Fruit fly (Drosophila melanogaster) whole organism, pupa: ENCODE data around the gene dsh.

Experiments
- CG10348 ChIP-seq: fragments of 200-800 bp; sonication (Bioruptor generic); IDR thresholded peaks from 2 replicates; pipeline ENCODE4 v1.3.6; 2022; ENCODE audit warnings: missing biosample characterization, missing genetic modification characterization
- CG12605 ChIP-seq: fragments of 200-800 bp; sonication (Bioruptor generic); IDR thresholded peaks from 2 replicates; pipeline ENCODE4 v1.3.6; 2022; ENCODE audit warnings: missing biosample characterization, missing genetic modification characterization
- CG13204 ChIP-seq: fragments of 200-800 bp; sonication (Bioruptor generic); optimal IDR thresholded peaks from 2 replicates; lab custom pipeline; 2018; ENCODE audit warnings: missing biosample characterization, mild to moderate bottlenecking, missing genetic modification characterization, moderate library complexity
- CG14655 ChIP-seq: fragments of 200-800 bp; sonication (Bioruptor generic); optimal IDR thresholded peaks from 3 replicates; lab custom pipeline; 2017; ENCODE audit warnings: mild to moderate bottlenecking, missing biosample characterization, missing genetic modification reagents, missing genetic modification characterization
- CG15710 ChIP-seq: fragments of 200-800 bp; sonication (Bioruptor generic); optimal IDR thresholded peaks from 2 replicates; lab custom pipeline; 2018; ENCODE audit warnings: missing biosample characterization, mild to moderate bottlenecking, missing genetic modification characterization, moderate library complexity
- CG17806 ChIP-seq: fragments of 200-800 bp; sonication (Bioruptor generic); optimal IDR thresholded peaks from 2 replicates; lab custom pipeline; 2018; ENCODE audit warnings: missing biosample characterization, mild to moderate bottlenecking, missing genetic modification characterization, moderate library complexity
- CG32121 ChIP-seq: fragments of 200-800 bp; sonication (Bioruptor generic); IDR thresholded peaks from 2 replicates; pipeline ENCODE4 v1.3.6; 2022; ENCODE audit warnings: missing biosample characterization, missing genetic modification characterization
- CG34367 ChIP-seq: fragments of 200-800 bp; sonication (Bioruptor generic); optimal IDR thresholded peaks from 2 replicates; lab custom pipeline; 2018; ENCODE audit warnings: missing biosample characterization, mild to moderate bottlenecking, missing genetic modification characterization
- CG4496 ChIP-seq: fragments of 200-800 bp; sonication (Bioruptor generic); IDR thresholded peaks from 3 replicates; pipeline ENCODE4 v1.3.6; 2022; ENCODE audit warnings: missing biosample characterization, missing genetic modification characterization
- CG8159 ChIP-seq: fragments of 200-800 bp; sonication (Bioruptor generic); optimal IDR thresholded peaks from 3 replicates; lab custom pipeline; 2018; ENCODE audit warnings: missing biosample characterization, mild to moderate bottlenecking, missing genetic modification characterization, moderate library complexity
- CG8301 ChIP-seq: fragments of 200-800 bp; sonication (Bioruptor generic); optimal IDR thresholded peaks from 2 replicates; lab custom pipeline; 2018; ENCODE audit warnings: missing biosample characterization, mild to moderate bottlenecking, missing genetic modification characterization
- CG9948 ChIP-seq: fragments of 200-800 bp; sonication (Bioruptor generic); optimal IDR thresholded peaks from 2 replicates; lab custom pipeline; 2018; ENCODE audit warnings: missing biosample characterization, mild to moderate bottlenecking, missing genetic modification characterization, moderate library complexity
- D1 ChIP-seq: fragments of 200-800 bp; sonication (Bioruptor generic); optimal IDR thresholded peaks from 2 replicates; lab custom pipeline; 2018; ENCODE audit warnings: missing biosample characterization, mild to moderate bottlenecking, missing genetic modification characterization, moderate library complexity
- EcR ChIP-seq: fragments of 200-800 bp; sonication (Bioruptor generic); optimal IDR thresholded peaks from 3 replicates; lab custom pipeline; 2019; ENCODE audit warnings: missing biosample characterization, missing genetic modification characterization, mild to moderate bottlenecking, moderate library complexity, missing genetic modification reagents
- Ets98B ChIP-seq: fragments of 200-800 bp; sonication (Bioruptor generic); IDR thresholded peaks from 2 replicates; pipeline ENCODE4 v1.3.6; 2022; ENCODE audit warnings: missing biosample characterization, missing genetic modification characterization
- Pif1A ChIP-seq: fragments of 200-800 bp; sonication (Bioruptor generic); optimal IDR thresholded peaks from 3 replicates; lab custom pipeline; 2016; ENCODE audit warnings: missing biosample characterization, missing genetic modification characterization
- Pif1B ChIP-seq: fragments of 200-800 bp; sonication (Bioruptor generic); optimal IDR thresholded peaks from 3 replicates; lab custom pipeline; 2016; ENCODE audit warnings: missing biosample characterization, missing genetic modification characterization
- Snoo ChIP-seq: fragments of 200-800 bp; sonication (Bioruptor generic); optimal IDR thresholded peaks from 3 replicates; lab custom pipeline; 2017; ENCODE audit warnings: missing biosample characterization, mild to moderate bottlenecking, missing genetic modification characterization, inconsistent platforms
- fd96Ca ChIP-seq: fragments of 200-800 bp; sonication (Bioruptor generic); IDR thresholded peaks from 3 replicates; pipeline ENCODE4 v1.3.6; 2022; ENCODE audit warnings: missing biosample characterization, missing genetic modification characterization
- gl ChIP-seq: fragments of 200-800 bp; sonication (Bioruptor generic); optimal IDR thresholded peaks from 2 replicates; lab custom pipeline; 2018; ENCODE audit warnings: missing biosample characterization, mild to moderate bottlenecking, missing genetic modification characterization
- rn ChIP-seq: fragments of 200-800 bp; sonication (Bioruptor generic); IDR thresholded peaks from 2 replicates; pipeline ENCODE4 v1.3.6; 2022; ENCODE audit warnings: missing biosample characterization, missing genetic modification characterization

dsh gene

dm6 chrX:11340719-11341322 lies 14.9 kb upstream of the dsh start:
- TF ChIP-seq CG10348 (GFP tag; lab: Robert Waterston, UW), result no peak
- peak; percentile 50 for TF ChIP-seq CG14655
- TF ChIP-seq Snoo (tag; lab: Kevin White, UChicago), result no peak
- peak; percentile 32 for TF ChIP-seq Pif1A (GFP tag; lab: Kevin White, UChicago)
- peak; percentile 21 for TF ChIP-seq CG13204 (GFP tag; lab: Kevin White, UChicago)
- TF ChIP-seq CG17806 (tag; lab: Kevin White, UChicago), result no peak
- no peak for TF ChIP-seq rn
- TF ChIP-seq EcR, result peak; percentile 26
- TF ChIP-seq Ets98B (GFP tag; lab: Robert Waterston, UW), result no peak
- TF ChIP-seq fd96Ca (GFP tag; lab: Robert Waterston, UW), result no peak
- no peak for TF ChIP-seq CG4496 (GFP tag; lab: Robert Waterston, UW)
- peak; percentile 26 for TF ChIP-seq CG15710 (tag; lab: Kevin White, UChicago)
- no peak for TF ChIP-seq CG12605 (GFP tag; lab: Robert Waterston, UW)
- no peak for TF ChIP-seq CG32121 (GFP tag; lab: Robert Waterston, UW)
- TF ChIP-seq CG34367, result no peak
- TF ChIP-seq CG8301, result peak; percentile 4
- TF ChIP-seq CG9948 (tag; lab: Kevin White, UChicago), result peak; percentile 5
- peak; percentile 1 for TF ChIP-seq CG8159 (tag; lab: Kevin White, UChicago)
- TF ChIP-seq Pif1B (GFP tag; lab: Kevin White, UChicago), result no peak
- TF ChIP-seq D1 (tag; lab: Kevin White, UChicago), result no peak
- no peak for TF ChIP-seq gl (tag; lab: Kevin White, UChicago)
- TF ChIP-seq, all 21 proteins: peak for 8

- TF ChIP-seq CG14655, result no peak
- no peak for TF ChIP-seq gl (tag; lab: Kevin White, UChicago)
- no peak for TF ChIP-seq CG8301
- TF ChIP-seq EcR, result no peak
- TF ChIP-seq CG4496 (GFP tag; lab: Robert Waterston, UW), result peak; percentile 49; the same call in 2 of the 3 replicates
- TF ChIP-seq Snoo (tag; lab: Kevin White, UChicago), result no peak
Measured at dm6 chrX:11342168-11342567, 13.5 kb upstream of the dsh start.

dm6 chrX:11342771-11343170 lies 12.9 kb upstream of the dsh start:
- TF ChIP-seq CG9948 (tag; lab: Kevin White, UChicago), result no peak
- no peak for TF ChIP-seq CG34367
- no peak for TF ChIP-seq CG15710 (tag; lab: Kevin White, UChicago)
- no peak for TF ChIP-seq gl (tag; lab: Kevin White, UChicago)
- TF ChIP-seq CG4496 (GFP tag; lab: Robert Waterston, UW), result no peak
- TF ChIP-seq CG17806 (tag; lab: Kevin White, UChicago), result no peak
- no peak for TF ChIP-seq CG14655
- no peak for TF ChIP-seq Ets98B (GFP tag; lab: Robert Waterston, UW)
- no peak for TF ChIP-seq CG8301
- TF ChIP-seq EcR, result no peak
- TF ChIP-seq CG8159 (tag; lab: Kevin White, UChicago), result no peak
- TF ChIP-seq Pif1A (GFP tag; lab: Kevin White, UChicago), result no peak
- TF ChIP-seq Snoo (tag; lab: Kevin White, UChicago), result no peak
- no peak for TF ChIP-seq CG10348 (GFP tag; lab: Robert Waterston, UW)
- TF ChIP-seq, all 21 proteins: peak for 0

dm6 chrX:11347809-11348208 lies 7.9 kb upstream of the dsh start, which contains the start of the genes GCS1 and CG11756:
Gene GCS1 (minus strand): TSS chrX:11348001.
Gene CG11756 (plus strand): TSS chrX:11348120.
- TF ChIP-seq CG12605 (GFP tag; lab: Robert Waterston, UW), result no peak
- TF ChIP-seq gl (tag; lab: Kevin White, UChicago), result no peak
- TF ChIP-seq CG15710 (tag; lab: Kevin White, UChicago), result peak; percentile 1
- no peak for TF ChIP-seq CG4496 (GFP tag; lab: Robert Waterston, UW)
- TF ChIP-seq EcR, result no peak
- no peak for TF ChIP-seq Ets98B (GFP tag; lab: Robert Waterston, UW)
- TF ChIP-seq CG32121 (GFP tag; lab: Robert Waterston, UW), result no peak
- TF ChIP-seq CG9948 (tag; lab: Kevin White, UChicago), result no peak

DNA sequence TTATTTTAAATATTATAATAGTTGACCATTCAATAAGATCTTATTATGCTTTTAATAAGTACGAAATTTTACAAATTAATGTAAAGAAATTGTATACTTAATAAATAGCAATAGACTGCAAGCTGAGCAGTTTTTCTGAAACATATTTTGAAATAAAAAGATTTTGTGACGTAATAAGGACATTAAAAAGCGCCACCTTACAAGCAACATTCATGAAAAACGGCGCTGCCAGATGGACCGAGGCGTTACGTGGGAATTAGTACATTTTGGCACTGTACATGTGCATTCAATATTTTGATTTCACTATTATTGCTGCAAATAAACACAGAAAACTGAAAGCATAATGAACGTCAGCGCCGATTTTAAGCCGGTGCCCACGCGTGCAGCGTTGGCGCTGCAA lies 6.9 kb upstream of the dsh start, which contains the start of gene CG1738:
CG1738 (plus strand) TSS at position 221 of the 400 bp plus-strand sequence.
- TF ChIP-seq fd96Ca (GFP tag; lab: Robert Waterston, UW) (no peak), rn (no peak), CG4496 (GFP tag; lab: Robert Waterston, UW) (no peak), CG8301 (no peak)

DNA sequence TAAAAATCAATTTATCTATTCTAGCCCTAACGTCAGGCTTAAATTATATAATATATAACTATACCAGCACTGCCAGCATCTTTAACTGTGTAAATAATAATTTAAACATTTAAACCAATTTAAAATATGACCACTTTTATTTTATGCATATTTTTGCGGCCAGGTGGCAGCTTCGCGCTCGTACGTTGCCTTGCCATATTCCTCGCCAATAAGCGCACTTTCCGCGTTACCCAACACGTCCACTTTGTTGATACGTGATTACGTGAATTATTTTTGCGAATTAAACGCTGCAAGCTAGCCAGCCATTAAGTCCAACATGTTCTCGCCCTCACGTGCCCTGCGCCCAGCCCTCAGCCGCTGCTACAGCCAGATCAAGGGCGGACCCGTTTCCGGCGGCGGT lies 5.9 kb upstream of the dsh start, which contains the start of gene NdufV3:
NdufV3 (plus strand) TSS at position 219 of the 400 bp plus-strand sequence.
- TF ChIP-seq CG8159 (tag; lab: Kevin White, UChicago), result no peak
- TF ChIP-seq fd96Ca (GFP tag; lab: Robert Waterston, UW), result no peak
- TF ChIP-seq CG14655, result no peak
- no peak for TF ChIP-seq CG4496 (GFP tag; lab: Robert Waterston, UW)
- no peak for TF ChIP-seq CG12605 (GFP tag; lab: Robert Waterston, UW)
- TF ChIP-seq CG13204 (GFP tag; lab: Kevin White, UChicago), result no peak
- TF ChIP-seq gl (tag; lab: Kevin White, UChicago), result no peak
- no peak for TF ChIP-seq rn
- no peak for TF ChIP-seq CG9948 (tag; lab: Kevin White, UChicago)
- TF ChIP-seq CG34367, result no peak
- TF ChIP-seq Ets98B (GFP tag; lab: Robert Waterston, UW), result no peak
- TF ChIP-seq Pif1A (GFP tag; lab: Kevin White, UChicago), result no peak
- TF ChIP-seq CG15710 (tag; lab: Kevin White, UChicago), result no peak
- no peak for TF ChIP-seq CG10348 (GFP tag; lab: Robert Waterston, UW)
- TF ChIP-seq Snoo (tag; lab: Kevin White, UChicago), result no peak
- no peak for TF ChIP-seq CG17806 (tag; lab: Kevin White, UChicago)
- no peak for TF ChIP-seq EcR
- no peak for TF ChIP-seq Pif1B (GFP tag; lab: Kevin White, UChicago)
- no peak for TF ChIP-seq CG8301
